Fruit fly (Drosophila melanogaster): Measurements from ENCODE around the gene CG45154.

The CG45154 gene

DNA sequence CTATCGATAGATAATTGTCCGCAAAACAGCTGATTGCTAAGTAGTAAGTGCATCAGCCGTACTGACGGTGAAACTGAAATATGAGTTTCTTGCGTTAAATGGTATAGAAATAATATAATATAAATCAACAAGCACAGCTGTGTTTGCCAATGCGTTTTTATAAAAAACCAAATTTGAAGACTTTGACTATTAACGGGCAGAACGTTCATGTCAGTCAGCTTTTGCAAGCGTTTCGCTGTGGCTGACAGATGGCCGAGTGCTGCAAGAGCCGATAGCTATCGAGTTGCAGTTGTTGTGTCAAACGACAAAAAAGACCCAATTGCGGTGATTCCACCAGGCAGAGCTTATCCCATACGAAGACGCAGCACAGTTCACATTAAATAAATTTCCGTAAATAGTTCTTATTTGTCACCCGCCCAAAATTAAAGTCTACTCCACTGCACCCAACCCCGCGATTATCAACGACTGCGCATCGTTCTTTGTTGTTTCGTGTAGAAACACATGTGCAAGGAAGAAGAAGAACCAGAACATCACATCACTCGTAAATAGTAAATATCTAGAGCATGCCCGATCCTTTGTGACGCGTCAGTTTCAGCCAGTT lies 29.9 kb downstream of the CG45154 start, which contains the start of the genes unc and CG15445 (continued):
- peak; percentile 63 for TF ChIP-seq pzg (GFP tag; optimal IDR thresholded peaks at IDR 0.05)
- peak; percentile 92 for TF ChIP-seq stwl (tag; optimal IDR thresholded peaks at IDR 0.05)
- TF ChIP-seq CG18476 (GFP tag; optimal IDR thresholded peaks at IDR 0.05) = no peak
- no peak for TF ChIP-seq CG8359 (GFP tag; optimal IDR thresholded peaks at IDR 0.05; ENCODE audit: borderline replicate concordance)
- TF ChIP-seq Hey (tag; optimal IDR thresholded peaks at IDR 0.05) = no peak
- TF ChIP-seq CG1647 (GFP tag; optimal IDR thresholded peaks at IDR 0.05) = no peak
- TF ChIP-seq schlank (tag; optimal IDR thresholded peaks at IDR 0.05) = no peak
- peak; percentile 78 for TF ChIP-seq ewg (GFP tag; optimal IDR thresholded peaks at IDR 0.05)
- peak; percentile 15 for TF ChIP-seq CG10267 (tag; optimal IDR thresholded peaks at IDR 0.05)
- TF ChIP-seq gro (GFP tag; optimal IDR thresholded peaks at IDR 0.05) = no peak
- TF ChIP-seq CG14441 (GFP tag; IDR thresholded peaks at IDR 0.05) = no peak
- no peak for TF ChIP-seq sqz (GFP tag; optimal IDR thresholded peaks at IDR 0.05)
- no peak for TF ChIP-seq CG8478 (optimal IDR thresholded peaks at IDR 0.05)
- TF ChIP-seq CG1603 (tag; optimal IDR thresholded peaks at IDR 0.05) = peak; percentile 54
- peak; percentile 18 for TF ChIP-seq Hsf (GFP tag; optimal IDR thresholded peaks at IDR 0.05)
- TF ChIP-seq CG7839 (tag; optimal IDR thresholded peaks at IDR 0.05) = no peak
- TF ChIP-seq trh (GFP tag; optimal IDR thresholded peaks at IDR 0.05) = no peak
- TF ChIP-seq Med (GFP tag) = peak; percentile 87
- TF ChIP-seq CG4328 (GFP tag; optimal IDR thresholded peaks at IDR 0.05) = no peak
- peak; percentile 70; the same call in 1 of the 2 replicates for TF ChIP-seq hbn (GFP tag; IDR thresholded peaks at IDR 0.05; ENCODE audit: partially characterized antibody)
- TF ChIP-seq CG6683 (GFP tag; optimal IDR thresholded peaks at IDR 0.05) = no peak
- peak; percentile 74; the same call in 1 of the 4 replicates for TF ChIP-seq chinmo (GFP tag; IDR thresholded peaks at IDR 0.05; ENCODE audit: partially characterized antibody)
- TF ChIP-seq dimm (GFP tag; IDR thresholded peaks at IDR 0.05) = no peak
- no peak for TF ChIP-seq CG17328 (GFP tag; IDR thresholded peaks at IDR 0.05)
- no peak for TF ChIP-seq CG34376 (GFP tag; optimal IDR thresholded peaks at IDR 0.05)
- TF ChIP-seq lbe (GFP tag; optimal IDR thresholded peaks at IDR 0.05) = no peak
- peak; percentile 33 for TF ChIP-seq Hr3 (GFP tag; optimal IDR thresholded peaks at IDR 0.05)
- no peak for TF ChIP-seq CG4424 (GFP tag; optimal IDR thresholded peaks at IDR 0.05)
- no peak for TF ChIP-seq kni (GFP tag; optimal IDR thresholded peaks at IDR 0.05)
- no peak for TF ChIP-seq Mrtf (GFP tag; IDR thresholded peaks at IDR 0.05)
- no peak for TF ChIP-seq pum (GFP tag; optimal IDR thresholded peaks at IDR 0.05)
- TF ChIP-seq dysf (GFP tag; IDR thresholded peaks at IDR 0.05) = peak; percentile 36; the same call in 1 of the 3 replicates
- TF ChIP-seq prd (optimal IDR thresholded peaks at IDR 0.05) = no peak
- TF ChIP-seq prd (GFP tag; IDR thresholded peaks at IDR 0.05) = peak; percentile 54; the same call in 2 of the 3 replicates
- peak; percentile 89; the same call in 1 of the 3 replicates for TF ChIP-seq CG2199 (GFP tag; IDR thresholded peaks at IDR 0.05)
- TF ChIP-seq Ets65A (GFP tag) = peak; percentile 93
- no peak for TF ChIP-seq CG3281 (GFP tag; optimal IDR thresholded peaks at IDR 0.05)
- TF ChIP-seq lola (GFP tag; optimal IDR thresholded peaks at IDR 0.05) = no peak
- TF ChIP-seq Hr78 (GFP tag; optimal IDR thresholded peaks at IDR 0.05) = no peak
- no peak for TF ChIP-seq dan (GFP tag; IDR thresholded peaks at IDR 0.05)
- peak; percentile 60 for TF ChIP-seq MESR4 (GFP tag; optimal IDR thresholded peaks at IDR 0.05)
- no peak for TF ChIP-seq CG10462 (GFP tag; optimal IDR thresholded peaks at IDR 0.05)
- peak; percentile 26 for TF ChIP-seq Hmr (GFP tag; optimal IDR thresholded peaks at IDR 0.05)
- no peak for TF ChIP-seq CG15011 (GFP tag; optimal IDR thresholded peaks at IDR 0.05)
- peak; percentile 84 for TF ChIP-seq Scr (GFP tag; IDR thresholded peaks at IDR 0.05; ENCODE audit: partially characterized antibody)
- no peak for TF ChIP-seq HLH3B (GFP tag; IDR thresholded peaks at IDR 0.05)
- TF ChIP-seq Dp (GFP tag; optimal IDR thresholded peaks at IDR 0.05) = peak; percentile 67
- peak; percentile 94 for TF ChIP-seq amos (GFP tag; IDR thresholded peaks at IDR 0.05; ENCODE audit: partially characterized antibody)
- TF ChIP-seq Max (GFP tag; optimal IDR thresholded peaks at IDR 0.05) = peak; percentile 35

Data from whole organism, embryonic.